Fruit fly (Drosophila melanogaster) whole organism, embryonic: ENCODE results near the gene CG44044.

Source experiments
- Bgb ChIP-seq: fragments of 200-800 bp; sonication (Bioruptor generic); IDR thresholded peaks from 2 replicates; pipeline ENCODE4 v1.3.6; 2022; ENCODE audit warnings: missing biosample characterization, missing genetic modification characterization; ENCODE audit not compliant: partially characterized antibody
- CG10209 ChIP-seq: fragments of 200-800 bp; sonication (Bioruptor generic); optimal IDR thresholded peaks from 3 replicates; lab custom pipeline; 2017; ENCODE audit warnings: missing biosample characterization, mild to moderate bottlenecking, missing genetic modification characterization, missing genetic modification reagents
- CG13424 ChIP-seq: fragments of 200-800 bp; sonication (Bioruptor generic); optimal IDR thresholded peaks from 2 replicates; lab custom pipeline; 2019; ENCODE audit warnings: missing biosample characterization, mild to moderate bottlenecking, missing genetic modification characterization, moderate library complexity
- CG14710 ChIP-seq: fragments of 200-800 bp; sonication (Bioruptor generic); optimal IDR thresholded peaks from 3 replicates; lab custom pipeline; 2019; ENCODE audit warnings: missing biosample characterization, mild to moderate bottlenecking, missing genetic modification characterization, moderate library complexity
- CG14860 ChIP-seq: fragments of 200-800 bp; sonication (Bioruptor generic); IDR thresholded peaks from 3 replicates; pipeline ENCODE4 v1.3.6; 2022; ENCODE audit warnings: missing biosample characterization, missing genetic modification characterization; ENCODE audit not compliant: partially characterized antibody
- CG16779 ChIP-seq: fragments of 200-800 bp; sonication (Bioruptor generic); IDR thresholded peaks from 2 replicates; pipeline ENCODE4 v1.3.6; 2022; ENCODE audit warnings: missing biosample characterization, missing genetic modification characterization
- CG1792 ChIP-seq: fragments of 200-800 bp; sonication (Bioruptor generic); optimal IDR thresholded peaks from 2 replicates; lab custom pipeline; 2016; ENCODE audit warnings: missing biosample characterization, missing genetic modification characterization
- CG3281 ChIP-seq: fragments of 200-800 bp; sonication (Bioruptor generic); optimal IDR thresholded peaks from 3 replicates; lab custom pipeline; 2017; ENCODE audit warnings: missing biosample characterization, mild to moderate bottlenecking, missing genetic modification characterization
- CG3726 ChIP-seq: fragments of 200-800 bp; sonication (Bioruptor generic); IDR thresholded peaks from 3 replicates; pipeline ENCODE4, ENCODE4 v1.3.6; 2022; ENCODE audit warnings: missing biosample characterization, missing genetic modification characterization
- CG4730 ChIP-seq: fragments of 200-800 bp; sonication (Bioruptor generic); IDR thresholded peaks from 2 replicates; pipeline ENCODE4 v1.3.6; 2022; ENCODE audit warnings: missing biosample characterization, missing genetic modification characterization
- CG5180 ChIP-seq: fragments of 200-800 bp; sonication (Bioruptor generic); optimal IDR thresholded peaks from 3 replicates; lab custom pipeline; 2017; ENCODE audit warnings: missing biosample characterization, missing genetic modification characterization, mild to moderate bottlenecking, moderate library complexity, missing genetic modification reagents
- CG7928 ChIP-seq: fragments of 200-800 bp; sonication (Bioruptor generic); optimal IDR thresholded peaks from 2 replicates; lab custom pipeline; 2017; ENCODE audit warnings: missing biosample characterization, mild to moderate bottlenecking, missing genetic modification characterization
- CG8290 ChIP-seq, 3 experiments: fragments of 200-800 bp; sonication (Bioruptor generic); optimal IDR thresholded peaks; 2 replicates each; lab custom pipeline; 2016 to 2019; ENCODE audit warnings: missing biosample characterization in 3 of 3, missing genetic modification characterization in 3 of 3, mild to moderate bottlenecking in 2 of 3, moderate library complexity in 1 of 3
- CG8478 ChIP-seq: fragments of >200 bp; optimal IDR thresholded peaks from 2 replicates; lab custom pipeline; 2018
- CG8765 ChIP-seq: fragments of 200-800 bp; sonication (Bioruptor generic); IDR thresholded peaks from 2 replicates; pipeline ENCODE4 v1.3.6; 2022; ENCODE audit warnings: missing biosample characterization, missing genetic modification characterization
- CTCF ChIP-seq: fragments of 200-800 bp; sonication (Bioruptor generic); optimal IDR thresholded peaks from 2 replicates; lab custom pipeline; 2017; ENCODE audit warnings: missing biosample characterization, mild to moderate bottlenecking, missing genetic modification characterization, moderate library complexity
- CrebB ChIP-seq: fragments of 200-800 bp; sonication (Bioruptor generic); optimal IDR thresholded peaks from 3 replicates; lab custom pipeline; 2018; ENCODE audit warnings: missing biosample characterization, mild to moderate bottlenecking, missing genetic modification characterization
- D19B ChIP-seq: fragments of 200-800 bp; sonication (Bioruptor generic); optimal IDR thresholded peaks from 2 replicates; lab custom pipeline; 2017; ENCODE audit warnings: missing biosample characterization, mild to moderate bottlenecking, missing genetic modification characterization
- E2f2 ChIP-seq: fragments of 200-800 bp; sonication (Bioruptor generic); IDR thresholded peaks from 2 replicates; pipeline ENCODE4 v1.3.6; 2022; ENCODE audit warnings: missing biosample characterization, missing genetic modification characterization
- Ets97D ChIP-seq: fragments of 200-800 bp; sonication (Bioruptor generic); optimal IDR thresholded peaks from 3 replicates; lab custom pipeline; 2016; ENCODE audit warnings: missing biosample characterization, missing genetic modification characterization
- Hmx ChIP-seq: fragments of 200-800 bp; sonication (Bioruptor generic); optimal IDR thresholded peaks from 2 replicates; lab custom pipeline; 2016; ENCODE audit warnings: missing biosample characterization, missing genetic modification characterization
- Jarid2 ChIP-seq: fragments of 200-800 bp; sonication (Bioruptor generic); optimal IDR thresholded peaks from 3 replicates; lab custom pipeline; 2017; ENCODE audit warnings: mild to moderate bottlenecking, missing biosample characterization, missing genetic modification reagents, missing genetic modification characterization
- Med ChIP-seq: fragments of 200-800 bp; sonication (Bioruptor generic); peaks from one replicate; lab custom pipeline; 2016; ENCODE audit warnings: missing biosample characterization, missing genetic modification characterization, mild to moderate bottlenecking, inconsistent platforms, moderate library complexity
- Sin3A ChIP-seq: fragments of >200 bp; optimal IDR thresholded peaks from 2 replicates; lab custom pipeline; 2018
- TFAM ChIP-seq: fragments of 200-800 bp; sonication (Bioruptor generic); optimal IDR thresholded peaks from 2 replicates; lab custom pipeline; 2017; ENCODE audit warnings: missing biosample characterization, missing genetic modification characterization, inconsistent platforms
- Tbp ChIP-seq: fragments of >200 bp; optimal IDR thresholded peaks from 2 replicates; lab custom pipeline; 2018; ENCODE audit warnings: missing biosample characterization, missing genetic modification characterization
- cad ChIP-seq: fragments of >200 bp; optimal IDR thresholded peaks from 2 replicates; lab custom pipeline; 2017; ENCODE audit warnings: missing biosample characterization, missing genetic modification characterization
- chinmo ChIP-seq: fragments of 200-800 bp; sonication (Bioruptor generic); IDR thresholded peaks from 4 replicates; pipeline ENCODE4 v1.3.6; 2022; ENCODE audit warnings: missing biosample characterization, missing genetic modification characterization; ENCODE audit not compliant: partially characterized antibody
- dpn ChIP-seq, 2 experiments: fragments of 200-800 bp; sonication (Bioruptor generic); optimal IDR thresholded peaks; 3 replicates each; lab custom pipeline; 2016; ENCODE audit warnings: missing biosample characterization in 2 of 2, missing genetic modification characterization in 2 of 2
- exex ChIP-seq: fragments of 200-800 bp; sonication (Bioruptor generic); optimal IDR thresholded peaks from 4 replicates; lab custom pipeline; 2018; ENCODE audit warnings: missing biosample characterization, mild to moderate bottlenecking, missing genetic modification characterization, moderate library complexity
- fd96Cb ChIP-seq: fragments of 200-800 bp; sonication (Bioruptor generic); optimal IDR thresholded peaks from 2 replicates; lab custom pipeline; 2018; ENCODE audit warnings: missing biosample characterization, mild to moderate bottlenecking, missing genetic modification characterization, moderate library complexity
- grau ChIP-seq: fragments of 200-800 bp; optimal IDR thresholded peaks from 3 replicates; lab custom pipeline; 2019; ENCODE audit warnings: missing biosample characterization, mild to moderate bottlenecking, missing genetic modification characterization, moderate library complexity
- hkb ChIP-seq, 2 experiments: fragments of 200-800 bp in 1 of 2; fragments of >200 bp in 1 of 2; sonication (Bioruptor generic) in 1 of 2; IDR thresholded peaks in 1 of 2; optimal IDR thresholded peaks in 1 of 2; 2 replicates each; pipeline versions ENCODE4 v1.3.6 to Lab custom; 2017 to 2022; ENCODE audit warnings: missing biosample characterization in 1 of 2, missing genetic modification characterization in 1 of 2
- klu ChIP-seq: fragments of 200-800 bp; sonication (Bioruptor generic); IDR thresholded peaks from 2 replicates; pipeline ENCODE4 v1.3.6; 2022; ENCODE audit warnings: missing biosample characterization, missing genetic modification characterization
- p53 ChIP-seq: fragments of 200-800 bp; sonication (Bioruptor generic); optimal IDR thresholded peaks from 2 replicates; lab custom pipeline; 2016; ENCODE audit warnings: missing biosample characterization, missing genetic modification characterization
- pan ChIP-seq, 4 experiments: fragments of >200 bp in 3 of 4; fragments of 200-800 bp in 1 of 4; sonication (Bioruptor generic) in 1 of 4; optimal IDR thresholded peaks in 3 of 4; IDR thresholded peaks in 1 of 4; 2 replicates each; pipeline versions ENCODE4 v1.3.6 to Lab custom; 2017 to 2022; ENCODE audit warnings: missing biosample characterization in 2 of 4, missing genetic modification characterization in 2 of 4, mixed read lengths in 1 of 4
- pita ChIP-seq: fragments of 200-800 bp; sonication (Bioruptor generic); optimal IDR thresholded peaks from 2 replicates; lab custom pipeline; 2017; ENCODE audit warnings: missing biosample characterization, mild to moderate bottlenecking, missing genetic modification characterization
- sens ChIP-seq: fragments of 200-800 bp; sonication (Bioruptor generic); peaks from one replicate; lab custom pipeline; 2016; ENCODE audit warnings: missing biosample characterization, missing genetic modification characterization
- tap ChIP-seq: fragments of 200-800 bp; optimal IDR thresholded peaks from 3 replicates; lab custom pipeline; 2019; ENCODE audit warnings: missing biosample characterization, mild to moderate bottlenecking, missing genetic modification characterization, moderate library complexity
- usp ChIP-seq: fragments of >200 bp; optimal IDR thresholded peaks from 2 replicates; lab custom pipeline; 2017; ENCODE audit warnings: missing biosample characterization, missing genetic modification characterization
- wdn ChIP-seq: fragments of 200-800 bp; sonication (Bioruptor generic); IDR thresholded peaks from 2 replicates; pipeline ENCODE4 v1.3.6; 2022; ENCODE audit warnings: missing biosample characterization, missing genetic modification characterization

Gene CG44044

dm6 chr3R:16305185-16305989 is 16.3 kb upstream of the CG44044 start, which contains the start of gene Zip89B (continued):
- TF ChIP-seq TFAM (GFP tag; lab: Kevin White, UChicago) (no peak), Med (GFP tag; lab: Kevin White, UChicago) (peak; percentile 76), pita (GFP tag; lab: Kevin White, UChicago) (peak; percentile 40), Ets97D (peak; percentile 59), CG8765 (no peak), p53 (no peak), Bgb (GFP tag; lab: Robert Waterston, UW) (peak; percentile 27; the same call in 1 of the 2 replicates), CG13424 (tag; lab: Kevin White, UChicago) (peak; percentile 3), pan (optimal IDR thresholded peaks at IDR 0.05; lab: Kevin White, UChicago) (no peak), pan (GFP tag; optimal IDR thresholded peaks at IDR 0.05 in 1 of 2, IDR thresholded peaks at IDR 0.05 in 1 of 2) (no peak), chinmo (GFP tag; lab: Robert Waterston, UW) (0 out of 4 replicates have a peak, but pooled peaks have one; percentile 51), CG5180 (no peak), cad (GFP tag; lab: Kevin White, UChicago) (no peak), hkb (optimal IDR thresholded peaks at IDR 0.05; lab: Kevin White, UChicago) (peak; percentile 28), hkb (GFP tag; IDR thresholded peaks at IDR 0.05; lab: Robert Waterston, UW) (no peak), CG16779 (no peak), CG8478 (lab: Kevin White, UChicago) (no peak), CG14860 (GFP tag; lab: Robert Waterston, UW) (no peak), wdn (GFP tag; lab: Robert Waterston, UW) (no peak), dpn (GFP tag; optimal IDR thresholded peaks at IDR 0.05; lab: Kevin White, UChicago) (no peak), usp (no peak), D19B (GFP tag; lab: Kevin White, UChicago) (peak; percentile 10), Hmx (GFP tag; lab: Kevin White, UChicago) (no peak), Jarid2 (peak; percentile 91), Sin3A (lab: Kevin White, UChicago) (no peak), CG3281 (GFP tag; lab: Kevin White, UChicago) (no peak), CG3726 (GFP tag; lab: Robert Waterston, UW) (no peak), CG1792 (GFP tag; lab: Kevin White, UChicago) (no peak), CG4730 (no peak), fd96Cb (tag; lab: Kevin White, UChicago) (no peak), Tbp (GFP tag; lab: Kevin White, UChicago) (no peak), klu (GFP tag; lab: Robert Waterston, UW) (no peak), E2f2 (GFP tag; lab: Robert Waterston, UW) (peak; percentile 44), CG8290 (GFP tag; optimal IDR thresholded peaks at IDR 0.05; lab: Kevin White, UChicago) (peak; percentile 10), CG8290 (tag; optimal IDR thresholded peaks at IDR 0.05; lab: Kevin White, UChicago) (peak in 1 of 2 experiments; percentile 76), CG10209 (no peak), CTCF (peak; percentile 84), CG7928 (GFP tag; lab: Kevin White, UChicago) (no peak), CG14710 (tag; lab: Kevin White, UChicago) (no peak), CrebB (tag; lab: Kevin White, UChicago) (no peak), exex (tag; lab: Kevin White, UChicago) (peak; percentile 22), sens (GFP tag; lab: Kevin White, UChicago) (peak; percentile 20), grau (tag; lab: Kevin White, UChicago) (no peak), tap (no peak)
- TF ChIP-seq, all 482 proteins: peak for 52
